Worm (Caenorhabditis elegans) whole organism, L2 larva: ENCODE measurements around the gene F09G2.8.

Experiments used
- C34F6.9 ChIP-seq: fragments of 150-350 bp; optimal IDR thresholded peaks from 2 replicates; lab custom pipeline; 2014; ENCODE audit warnings: missing biosample characterization, missing genetic modification characterization
- F13H6.1 ChIP-seq: sonication (generic microtip); optimal IDR thresholded peaks from 2 replicates; lab custom pipeline; 2016; ENCODE audit warnings: missing genetic modification characterization, missing compliant biosample characterization
- Y55F3AM.14 ChIP-seq: fragments of 200-800 bp; sonication (Bioruptor generic); optimal IDR thresholded peaks from 2 replicates; lab custom pipeline; 2018; ENCODE audit warnings: mild to moderate bottlenecking, missing genetic modification characterization, missing compliant biosample characterization
- ZK546.5 ChIP-seq: sonication (generic microtip); optimal IDR thresholded peaks from 2 replicates; lab custom pipeline; 2017; ENCODE audit warnings: missing biosample characterization, missing genetic modification characterization
- alr-1 ChIP-seq: fragments of 150-350 bp; optimal IDR thresholded peaks from 2 replicates; lab custom pipeline; 2014; ENCODE audit warnings: missing biosample characterization, missing genetic modification characterization
- aly-2 ChIP-seq: fragments of 150-350 bp; optimal IDR thresholded peaks from 2 replicates; lab custom pipeline; 2014; ENCODE audit warnings: missing biosample characterization, missing genetic modification characterization
- ama-1 ChIP-seq: fragments of 150-350 bp; optimal IDR thresholded peaks from 2 replicates; lab custom pipeline; 2018; ENCODE audit warnings: inconsistent platforms
- blmp-1 ChIP-seq: sonication (generic microtip); optimal IDR thresholded peaks from 2 replicates; lab custom pipeline; 2017; ENCODE audit warnings: missing genetic modification characterization, mild to moderate bottlenecking, missing compliant biosample characterization, antibody characterized with exemption, moderate library complexity; ENCODE audit not compliant: insufficient read depth
- ceh-16 ChIP-seq: fragments of 150-350 bp; optimal IDR thresholded peaks from 2 replicates; lab custom pipeline; 2014; ENCODE audit warnings: missing biosample characterization, missing genetic modification characterization
- ceh-82 ChIP-seq: fragments of 150-350 bp; optimal IDR thresholded peaks from 2 replicates; lab custom pipeline; 2014; ENCODE audit warnings: missing biosample characterization, missing genetic modification characterization
- crh-2 ChIP-seq: sonication (generic microtip); optimal IDR thresholded peaks from 2 replicates; lab custom pipeline; 2017; ENCODE audit warnings: missing biosample characterization, missing genetic modification characterization
- egl-27 ChIP-seq: sonication (generic microtip); optimal IDR thresholded peaks from 3 replicates; lab custom pipeline; 2017; ENCODE audit warnings: missing biosample characterization, missing genetic modification reagents, missing genetic modification characterization
- elt-1 ChIP-seq: fragments of 150-350 bp; optimal IDR thresholded peaks from 2 replicates; lab custom pipeline; 2014; ENCODE audit warnings: missing biosample characterization, missing genetic modification characterization
- elt-3 ChIP-seq: sonication (generic microtip); optimal IDR thresholded peaks from 2 replicates; lab custom pipeline; 2017; ENCODE audit warnings: missing biosample characterization, missing genetic modification characterization
- fos-1 ChIP-seq: fragments of 150-350 bp; optimal IDR thresholded peaks from 2 replicates; lab custom pipeline; 2014; ENCODE audit warnings: missing biosample characterization, missing genetic modification characterization
- gmeb-1 ChIP-seq: fragments of 150-350 bp; optimal IDR thresholded peaks from 2 replicates; lab custom pipeline; 2014; ENCODE audit warnings: missing biosample characterization, missing genetic modification characterization
- lin-11 ChIP-seq: fragments of 150-350 bp; sonication (generic microtip); optimal IDR thresholded peaks from 2 replicates; lab custom pipeline; 2014; ENCODE audit warnings: missing biosample characterization, missing genetic modification characterization, inconsistent platforms, mixed read lengths
- lin-13 ChIP-seq: fragments of 150-350 bp; optimal IDR thresholded peaks from 2 replicates; lab custom pipeline; 2014; ENCODE audit warnings: missing biosample characterization, missing genetic modification reagents, missing genetic modification characterization
- lin-39 ChIP-seq: fragments of 150-350 bp; optimal IDR thresholded peaks from 2 replicates; lab custom pipeline; 2014; ENCODE audit warnings: missing biosample characterization, missing genetic modification reagents, missing genetic modification characterization
- lsy-2 ChIP-seq, 2 experiments: fragments of 150-350 bp in 1 of 2; sonication (generic microtip) in 1 of 2; optimal IDR thresholded peaks; 2 replicates each; lab custom pipeline; 2014 to 2017; ENCODE audit warnings: missing biosample characterization in 2 of 2, missing genetic modification characterization in 2 of 2
- mab-5 ChIP-seq: fragments of 150-350 bp; optimal IDR thresholded peaks from 2 replicates; lab custom pipeline; 2014; ENCODE audit warnings: missing biosample characterization, missing genetic modification characterization
- mdl-1 ChIP-seq, 2 experiments: fragments of 150-350 bp in 1 of 2; sonication (generic microtip) in 1 of 2; optimal IDR thresholded peaks; 2 replicates each; lab custom pipeline; 2017; ENCODE audit warnings: missing biosample characterization in 2 of 2, missing genetic modification characterization in 2 of 2
- nhr-10 ChIP-seq: sonication (generic microtip); optimal IDR thresholded peaks from 2 replicates; lab custom pipeline; 2017; ENCODE audit warnings: missing biosample characterization, missing genetic modification characterization
- nhr-129 ChIP-seq: fragments of 150-350 bp; optimal IDR thresholded peaks from 2 replicates; lab custom pipeline; 2014; ENCODE audit warnings: missing biosample characterization, missing genetic modification characterization
- nhr-21 ChIP-seq: fragments of 150-350 bp; optimal IDR thresholded peaks from 2 replicates; lab custom pipeline; 2014; ENCODE audit warnings: missing biosample characterization, missing genetic modification characterization
- nhr-23 ChIP-seq: fragments of 150-350 bp; optimal IDR thresholded peaks from 2 replicates; lab custom pipeline; 2014; ENCODE audit warnings: missing biosample characterization, missing genetic modification reagents, missing genetic modification characterization
- nhr-25 ChIP-seq: fragments of 150-350 bp; sonication (generic microtip); optimal IDR thresholded peaks from 3 replicates; lab custom pipeline; 2014; ENCODE audit warnings: missing biosample characterization, missing genetic modification characterization
- nhr-6 ChIP-seq: fragments of 150-350 bp; optimal IDR thresholded peaks from 2 replicates; lab custom pipeline; 2014; ENCODE audit warnings: missing biosample characterization, missing genetic modification characterization
- nhr-77 ChIP-seq: fragments of 150-350 bp; optimal IDR thresholded peaks from 2 replicates; lab custom pipeline; 2014; ENCODE audit warnings: missing biosample characterization, missing genetic modification characterization
- peb-1 ChIP-seq: fragments of 150-350 bp; optimal IDR thresholded peaks from 2 replicates; lab custom pipeline; 2014; ENCODE audit warnings: missing biosample characterization, missing genetic modification characterization
- sem-4 ChIP-seq: fragments of 150-350 bp; optimal IDR thresholded peaks from 2 replicates; lab custom pipeline; 2014; ENCODE audit warnings: missing biosample characterization, missing genetic modification reagents, missing genetic modification characterization
- skn-1 ChIP-seq: sonication (generic microtip); optimal IDR thresholded peaks from 2 replicates; lab custom pipeline; 2017; ENCODE audit warnings: missing biosample characterization, missing genetic modification characterization
- sma-3 ChIP-seq: sonication (generic microtip); optimal IDR thresholded peaks from 2 replicates; lab custom pipeline; 2016; ENCODE audit warnings: missing genetic modification reagents, missing genetic modification characterization, missing compliant biosample characterization
- sma-9 ChIP-seq, 2 experiments: fragments of 150-350 bp in 1 of 2; sonication (generic microtip) in 1 of 2; optimal IDR thresholded peaks; 2 replicates each; lab custom pipeline; 2014 to 2016; ENCODE audit warnings: missing genetic modification characterization in 2 of 2, mild to moderate bottlenecking in 1 of 2, missing biosample characterization in 1 of 2, missing compliant biosample characterization in 1 of 2, missing genetic modification reagents in 1 of 2, moderate library complexity in 1 of 2
- snpc-4 ChIP-seq: fragments of 150-350 bp; optimal IDR thresholded peaks from 2 replicates; lab custom pipeline; 2014; ENCODE audit warnings: missing biosample characterization, missing genetic modification characterization
- unc-39 ChIP-seq: fragments of 150-350 bp; optimal IDR thresholded peaks from 2 replicates; lab custom pipeline; 2014; ENCODE audit warnings: missing biosample characterization, missing genetic modification characterization
- unc-55 ChIP-seq: fragments of 150-350 bp; sonication (generic microtip); optimal IDR thresholded peaks from 3 replicates; lab custom pipeline; 2014; ENCODE audit warnings: missing biosample characterization, missing genetic modification reagents, missing genetic modification characterization
- zag-1 ChIP-seq: fragments of 150-350 bp; optimal IDR thresholded peaks from 2 replicates; lab custom pipeline; 2014; ENCODE audit warnings: missing biosample characterization, missing genetic modification characterization
- ztf-4 ChIP-seq: fragments of 150-350 bp; optimal IDR thresholded peaks from 2 replicates; lab custom pipeline; 2014; ENCODE audit warnings: missing biosample characterization, missing genetic modification characterization

Gene F09G2.8

ce11 chrV:7198403-7198802, 4.9 kb upstream of the F09G2.8 start:
- peak; percentile 14 for TF ChIP-seq sma-9 (GFP tag; optimal IDR thresholded peaks at IDR 0.05; lab: Kevin White, UChicago)
- TF ChIP-seq sma-9 (tag; optimal IDR thresholded peaks at IDR 0.05; lab: Kevin White, UChicago), result no peak
- TF ChIP-seq crh-2 (tag; lab: Kevin White, UChicago), result peak; percentile 67
- peak; percentile 83 for TF ChIP-seq fos-1 (tag; lab: Kevin White, UChicago)
- peak; percentile 65 for TF ChIP-seq ama-1 (lab: Kevin White, UChicago)
- TF ChIP-seq snpc-4 (tag; lab: Kevin White, UChicago), result no peak
- TF ChIP-seq gmeb-1 (tag; lab: Kevin White, UChicago), result peak; percentile 4
- peak; percentile 20 for TF ChIP-seq F13H6.1
- peak; percentile 18 for TF ChIP-seq nhr-129 (tag; lab: Kevin White, UChicago)
- TF ChIP-seq sma-3, result peak; percentile 6
- TF ChIP-seq nhr-10, result no peak

- TF ChIP-seq elt-3 (tag; lab: Kevin White, UChicago) (no peak), lin-11 (tag; lab: Kevin White, UChicago) (no peak), ceh-16 (tag; lab: Kevin White, UChicago) (no peak)
Observed at ce11 chrV:7197036-7197435, 3.6 kb upstream of the F09G2.8 start.

ce11 chrV:7196498-7196966, 3.1 kb upstream of the F09G2.8 start, which contains the start of gene F09G2.2:
TSS of gene F09G2.2 (plus strand) at chrV:7196916.
- TF ChIP-seq nhr-6 (tag; lab: Kevin White, UChicago) (peak; percentile 80), nhr-25 (tag; lab: Kevin White, UChicago) (peak; percentile 90), blmp-1 (peak; percentile 76), lin-39 (tag; lab: Kevin White, UChicago) (no peak), ztf-4 (peak; percentile 71), ceh-16 (tag; lab: Kevin White, UChicago) (peak; percentile 91), skn-1 (tag; lab: Kevin White, UChicago) (no peak), fos-1 (tag; lab: Kevin White, UChicago) (peak; percentile 90), alr-1 (no peak), sma-9 (GFP tag; optimal IDR thresholded peaks at IDR 0.05; lab: Kevin White, UChicago) (peak; percentile 93), sma-9 (tag; optimal IDR thresholded peaks at IDR 0.05; lab: Kevin White, UChicago) (no peak), peb-1 (tag; lab: Kevin White, UChicago) (no peak), lsy-2 (tag; optimal IDR thresholded peaks at IDR 0.05; lab: Kevin White, UChicago) (peak; percentile 73 to 92), ZK546.5 (tag; lab: Kevin White, UChicago) (peak; percentile 31), aly-2 (tag; lab: Kevin White, UChicago) (no peak), unc-39 (tag; lab: Kevin White, UChicago) (no peak), nhr-77 (tag; lab: Kevin White, UChicago) (peak; percentile 45), F13H6.1 (peak; percentile 89), snpc-4 (tag; lab: Kevin White, UChicago) (peak; percentile 71), Y55F3AM.14 (GFP tag; lab: Kevin White, UChicago) (peak; percentile 33), sem-4 (tag; lab: Kevin White, UChicago) (peak; percentile 84), elt-3 (tag; lab: Kevin White, UChicago) (no peak), lin-13 (GFP tag; lab: Kevin White, UChicago) (peak; percentile 94), mdl-1 (tag; optimal IDR thresholded peaks at IDR 0.05; lab: Kevin White, UChicago) (peak in 1 of 2 experiments; percentile 48), mab-5 (peak; percentile 76), nhr-21 (peak; percentile 88), unc-55 (peak; percentile 96), sma-3 (peak; percentile 93), C34F6.9 (tag; lab: Kevin White, UChicago) (peak; percentile 97), gmeb-1 (tag; lab: Kevin White, UChicago) (peak; percentile 90), crh-2 (tag; lab: Kevin White, UChicago) (peak; percentile 95), elt-1 (tag; lab: Kevin White, UChicago) (no peak), ama-1 (lab: Kevin White, UChicago) (peak; percentile 64), nhr-23 (tag; lab: Kevin White, UChicago) (no peak), egl-27 (tag; lab: Kevin White, UChicago) (peak; percentile 78), lin-11 (tag; lab: Kevin White, UChicago) (peak; percentile 90), zag-1 (tag; lab: Kevin White, UChicago) (peak; percentile 47), nhr-129 (tag; lab: Kevin White, UChicago) (peak; percentile 90), ceh-82 (tag; lab: Kevin White, UChicago) (peak; percentile 47)
